Fruit fly (Drosophila melanogaster) whole organism, embryonic: Measurements from ENCODE around the gene CG3740.

Experiments used
- CG2116 ChIP-seq: fragments of 200-800 bp; sonication (Bioruptor generic); optimal IDR thresholded peaks from 3 replicates; lab custom pipeline; 2018; ENCODE audit warnings: missing biosample characterization, mild to moderate bottlenecking, missing genetic modification characterization
- CG6683 ChIP-seq: fragments of 200-800 bp; sonication (Bioruptor generic); optimal IDR thresholded peaks from 2 replicates; lab custom pipeline; 2017; ENCODE audit warnings: missing biosample characterization, mild to moderate bottlenecking, missing genetic modification characterization, missing genetic modification reagents

DNA sequence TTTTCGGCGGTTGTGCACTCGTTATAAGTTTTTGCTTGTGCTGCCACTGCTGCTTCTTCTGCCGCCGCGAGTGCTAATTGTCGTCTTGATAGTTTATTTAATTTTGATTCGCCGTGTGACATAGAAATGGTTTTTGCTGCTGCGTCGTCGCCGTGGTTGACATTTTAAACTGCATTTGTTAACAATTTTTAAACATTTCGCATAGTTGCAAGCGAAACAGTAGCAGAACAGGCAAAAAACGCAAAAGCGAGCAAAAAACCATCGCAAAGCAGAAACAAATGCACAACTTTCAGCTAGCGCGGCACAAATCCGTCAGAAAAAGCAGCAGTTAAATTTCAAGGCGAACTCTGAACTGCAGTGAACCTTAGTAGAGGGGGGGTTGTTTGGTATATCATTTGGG lies 45.4 kb downstream of the CG3740 start:
- no peak for TF ChIP-seq CG6683
- TF ChIP-seq CG2116 (GFP tag; lab: Kevin White, UChicago), result no peak
